Fruit fly (Drosophila melanogaster) whole organism, wandering third instar larva: Measurements from ENCODE around the gene CG3402.

Experiments
- GATAd ChIP-seq: sonication (Bioruptor generic); optimal IDR thresholded peaks from 2 replicates; lab custom pipeline; 2016; ENCODE audit warnings: missing biosample characterization, missing genetic modification characterization
- Hr83 ChIP-seq: fragments of 200-300 bp; sonication (Bioruptor generic); optimal IDR thresholded peaks from 2 replicates; lab custom pipeline; 2016; ENCODE audit warnings: missing biosample characterization, mild to moderate bottlenecking, missing genetic modification characterization, moderate library complexity; ENCODE audit not compliant: poor library complexity, severe bottlenecking
- Myc ChIP-seq: fragments of >200 bp; optimal IDR thresholded peaks from 2 replicates; lab custom pipeline; 2017
- OdsH ChIP-seq: fragments of 200-800 bp; sonication (Bioruptor generic); optimal IDR thresholded peaks from 2 replicates; lab custom pipeline; 2016; ENCODE audit warnings: missing biosample characterization, mild to moderate bottlenecking, missing genetic modification characterization
- Sp1 ChIP-seq: fragments of 200-800 bp; sonication (Bioruptor generic); optimal IDR thresholded peaks from 3 replicates; lab custom pipeline; 2019; ENCODE audit warnings: missing biosample characterization, mild to moderate bottlenecking, missing genetic modification characterization, moderate library complexity
- br ChIP-seq: fragments of 200-800 bp; sonication (Bioruptor generic); optimal IDR thresholded peaks from 2 replicates; lab custom pipeline; 2016; ENCODE audit warnings: missing biosample characterization, missing genetic modification characterization
- brk ChIP-seq: fragments of 200-800 bp; sonication (Bioruptor generic); optimal IDR thresholded peaks from 2 replicates; lab custom pipeline; 2016; ENCODE audit warnings: missing biosample characterization, mild to moderate bottlenecking, missing genetic modification characterization
- ey ChIP-seq: fragments of 200-800 bp; sonication (Bioruptor generic); optimal IDR thresholded peaks from 2 replicates; lab custom pipeline; 2016; ENCODE audit warnings: missing biosample characterization, missing genetic modification characterization
- fru ChIP-seq: fragments of 200-800 bp; sonication (Bioruptor generic); optimal IDR thresholded peaks from 3 replicates; lab custom pipeline; 2016; ENCODE audit warnings: missing biosample characterization, mild to moderate bottlenecking, missing genetic modification characterization
- h ChIP-seq: fragments of 200-800 bp; sonication (Bioruptor generic); optimal IDR thresholded peaks from 3 replicates; lab custom pipeline; 2016; ENCODE audit warnings: missing biosample characterization, mild to moderate bottlenecking, missing genetic modification characterization
- pan ChIP-seq: fragments of >200 bp; optimal IDR thresholded peaks from 2 replicates; lab custom pipeline; 2017
- psq ChIP-seq: fragments of 200-800 bp; sonication (Bioruptor generic); optimal IDR thresholded peaks from 3 replicates; lab custom pipeline; 2017; ENCODE audit warnings: missing biosample characterization, mild to moderate bottlenecking, missing genetic modification characterization, moderate library complexity
- tai ChIP-seq: sonication (Bioruptor generic); optimal IDR thresholded peaks from 2 replicates; lab custom pipeline; 2016; ENCODE audit warnings: missing biosample characterization, missing genetic modification characterization
- usp ChIP-seq: fragments of >200 bp; optimal IDR thresholded peaks from 2 replicates; lab custom pipeline; 2017; ENCODE audit warnings: missing biosample characterization, missing genetic modification characterization

dm6 chr3L:687858-688257 is 35.2 kb upstream of the CG3402 start, which contains the start of gene hiro:
- no peak for TF ChIP-seq pan (lab: Kevin White, UChicago)
- no peak for TF ChIP-seq OdsH
- TF ChIP-seq ey (GFP tag; lab: Kevin White, UChicago) = no peak
- TF ChIP-seq psq (GFP tag; lab: Kevin White, UChicago) = no peak
- TF ChIP-seq usp (GFP tag; lab: Kevin White, UChicago) = no peak
- no peak for TF ChIP-seq fru (GFP tag; lab: Kevin White, UChicago)
- TF ChIP-seq brk (GFP tag; lab: Kevin White, UChicago) = no peak
- TF ChIP-seq Sp1 = no peak
- no peak for TF ChIP-seq GATAd
- TF ChIP-seq h (GFP tag; lab: Kevin White, UChicago) = no peak
- TF ChIP-seq tai (GFP tag; lab: Kevin White, UChicago) = no peak
- no peak for TF ChIP-seq Myc (lab: Kevin White, UChicago)
- TF ChIP-seq Hr83 = no peak
- no peak for TF ChIP-seq br
